Worm (Caenorhabditis elegans): ENCODE results near the gene C02H6.3.

The C02H6.3 gene

ce11 chrV:7424336-7424735 is 36.7 kb upstream of the C02H6.3 start, which contains the start of gene F18E3.10:
Gene F18E3.10, minus strand, starts transcription at chrV:7424436.
- TF ChIP-seq skn-1 (tag; optimal IDR thresholded peaks at IDR 0.05): no peak
- TF ChIP-seq elt-3 (tag; optimal IDR thresholded peaks at IDR 0.05): no peak
- TF ChIP-seq lsy-2 (tag; optimal IDR thresholded peaks at IDR 0.05): no peak
- TF ChIP-seq unc-62 (GFP tag; optimal IDR thresholded peaks at IDR 0.05): no peak
- TF ChIP-seq crh-2 (tag; optimal IDR thresholded peaks at IDR 0.05): no peak

ce11 chrV:7420162-7420561 is 32.5 kb upstream of the C02H6.3 start, which contains the start of gene srxa-4:
Gene srxa-4, plus strand, starts transcription at chrV:7420462.
- TF ChIP-seq unc-39 (tag; optimal IDR thresholded peaks at IDR 0.05) (no peak), elt-3 (tag; optimal IDR thresholded peaks at IDR 0.05) (no peak), peb-1 (tag; optimal IDR thresholded peaks at IDR 0.05) (no peak), nhr-25 (tag; optimal IDR thresholded peaks at IDR 0.05) (no peak), nhr-6 (tag; optimal IDR thresholded peaks at IDR 0.05) (no peak), Y55F3AM.14 (GFP tag; optimal IDR thresholded peaks at IDR 0.05) (no peak), unc-62 (GFP tag; optimal IDR thresholded peaks at IDR 0.05) (no peak), sem-4 (tag; optimal IDR thresholded peaks at IDR 0.05) (no peak), sma-9 (GFP tag; optimal IDR thresholded peaks at IDR 0.05) (no peak), sma-9 (tag; optimal IDR thresholded peaks at IDR 0.05) (no peak), ceh-82 (tag; optimal IDR thresholded peaks at IDR 0.05) (no peak), nhr-12 (tag; optimal IDR thresholded peaks at IDR 0.05) (no peak), nhr-129 (tag; optimal IDR thresholded peaks at IDR 0.05) (no peak), lin-13 (GFP tag; optimal IDR thresholded peaks at IDR 0.05) (no peak), ztf-4 (tag; optimal IDR thresholded peaks at IDR 0.05) (no peak), R02D3.7 (tag; optimal IDR thresholded peaks at IDR 0.05) (no peak), nhr-237 (tag; optimal IDR thresholded peaks at IDR 0.05) (no peak), aly-2 (tag; optimal IDR thresholded peaks at IDR 0.05) (no peak)

ce11 chrV:7417018-7417716 is 29.5 kb upstream of the C02H6.3 start, which contains the start of gene srw-67:
Gene srw-67, plus strand, starts transcription at chrV:7417660.
- TF ChIP-seq nhr-25 (tag; optimal IDR thresholded peaks at IDR 0.05) (peak; percentile 51), mdl-1 (tag; optimal IDR thresholded peaks at IDR 0.05) (no peak), ama-1 (optimal IDR thresholded peaks at IDR 0.05) (no peak), ztf-4 (tag; optimal IDR thresholded peaks at IDR 0.05) (no peak), zag-1 (tag; optimal IDR thresholded peaks at IDR 0.05) (no peak)

- TF ChIP-seq nhr-237 (tag; optimal IDR thresholded peaks at IDR 0.05): no peak
- no peak for TF ChIP-seq dmd-4 (tag; optimal IDR thresholded peaks at IDR 0.05)
- TF ChIP-seq ztf-1 (GFP tag; conservative IDR thresholded peaks at IDR 0.05): no peak
- TF ChIP-seq nhr-21 (tag; optimal IDR thresholded peaks at IDR 0.05): peak; percentile 31
- peak; percentile 1 for TF ChIP-seq sma-3 (GFP tag; optimal IDR thresholded peaks at IDR 0.05)
- TF ChIP-seq mbf-1 (tag; optimal IDR thresholded peaks at IDR 0.05): no peak
These were observed 28.9 kb upstream of the C02H6.3 start for ce11 chrV:7416569-7416968.

ce11 chrV:7415780-7416428 is 28.2 kb upstream of the C02H6.3 start, which contains the start of gene F18E3.13:
Gene F18E3.13, plus strand, starts transcription at chrV:7416164.
- peak; percentile 63 for TF ChIP-seq nhr-6 (tag; optimal IDR thresholded peaks at IDR 0.05)
- peak; percentile 94 for TF ChIP-seq sma-3 (GFP tag; optimal IDR thresholded peaks at IDR 0.05)
- TF ChIP-seq sem-4 (tag; optimal IDR thresholded peaks at IDR 0.05): peak; percentile 48
- peak; percentile 7 to 63 for TF ChIP-seq mdl-1 (tag; optimal IDR thresholded peaks at IDR 0.05)
- TF ChIP-seq F13H6.1 (tag; optimal IDR thresholded peaks at IDR 0.05): peak; percentile 35
- no peak for TF ChIP-seq lin-13 (GFP tag; optimal IDR thresholded peaks at IDR 0.05)
- TF ChIP-seq lin-39 (tag; optimal IDR thresholded peaks at IDR 0.05): no peak
- no peak for TF ChIP-seq unc-55 (GFP tag; optimal IDR thresholded peaks at IDR 0.05)
- peak; percentile 69 for TF ChIP-seq nhr-129 (tag; optimal IDR thresholded peaks at IDR 0.05)
- peak in 1 of 2 experiments; percentile 25 for TF ChIP-seq lsy-2 (tag; optimal IDR thresholded peaks at IDR 0.05)
- TF ChIP-seq nhr-12 (tag; optimal IDR thresholded peaks at IDR 0.05): no peak
- peak; percentile 86 for TF ChIP-seq ama-1 (optimal IDR thresholded peaks at IDR 0.05)
- TF ChIP-seq egl-27 (tag; optimal IDR thresholded peaks at IDR 0.05): peak; percentile 65
- TF ChIP-seq aly-2 (tag; optimal IDR thresholded peaks at IDR 0.05): no peak
- TF ChIP-seq ceh-16 (tag; optimal IDR thresholded peaks at IDR 0.05): no peak
- TF ChIP-seq crh-2 (tag; optimal IDR thresholded peaks at IDR 0.05): no peak
- peak; percentile 46 for TF ChIP-seq Y55F3AM.14 (GFP tag; optimal IDR thresholded peaks at IDR 0.05)
- peak; percentile 95 for TF ChIP-seq sma-9 (GFP tag; optimal IDR thresholded peaks at IDR 0.05)
- TF ChIP-seq sma-9 (tag; optimal IDR thresholded peaks at IDR 0.05): no peak
- TF ChIP-seq lin-11 (tag; optimal IDR thresholded peaks at IDR 0.05): no peak
- TF ChIP-seq fos-1 (tag; optimal IDR thresholded peaks at IDR 0.05): peak; percentile 21
- TF ChIP-seq blmp-1 (tag; optimal IDR thresholded peaks at IDR 0.05; ENCODE audit: insufficient read depth): peak; percentile 94
- TF ChIP-seq nhr-21 (tag; optimal IDR thresholded peaks at IDR 0.05): peak; percentile 97
- TF ChIP-seq nhr-25 (tag; optimal IDR thresholded peaks at IDR 0.05): peak; percentile 93
